Worm (Caenorhabditis elegans): ENCODE data around the gene ncam-1.
A peak's percentile ranks its signal among the peaks of the same experiment; 100 is the strongest.

ncam-1 gene

DNA sequence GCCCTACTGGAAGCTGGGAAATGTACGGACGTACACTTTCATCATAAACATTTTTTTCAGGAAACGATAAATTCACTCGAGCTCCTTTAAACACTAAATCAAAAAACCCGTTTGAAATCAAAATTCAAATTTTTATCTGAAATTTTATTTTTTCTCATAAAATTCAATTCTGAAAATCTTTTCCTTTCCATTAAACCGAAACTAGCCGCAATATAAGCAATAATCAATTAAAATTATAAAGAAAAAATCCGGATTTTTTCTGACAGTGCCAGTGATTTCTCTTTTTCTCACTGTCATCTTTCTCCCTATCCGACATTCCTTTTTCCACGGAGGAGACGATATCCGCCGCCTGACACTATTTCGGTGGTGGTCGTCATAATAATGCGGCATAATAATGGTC, 35.8 kb upstream of the ncam-1 start, which contains the start of gene lpr-7:
Gene lpr-7, plus strand, starts transcription at position 301 of the 400 bp plus-strand sequence.
- TF ChIP-seq hlh-8 (tag; optimal IDR thresholded peaks at IDR 0.05) (no peak), nhr-11 (tag; optimal IDR thresholded peaks at IDR 0.05) (no peak), sox-4 (tag; optimal IDR thresholded peaks at IDR 0.05) (no peak), nfya-1 (tag; optimal IDR thresholded peaks at IDR 0.05) (no peak)

DNA sequence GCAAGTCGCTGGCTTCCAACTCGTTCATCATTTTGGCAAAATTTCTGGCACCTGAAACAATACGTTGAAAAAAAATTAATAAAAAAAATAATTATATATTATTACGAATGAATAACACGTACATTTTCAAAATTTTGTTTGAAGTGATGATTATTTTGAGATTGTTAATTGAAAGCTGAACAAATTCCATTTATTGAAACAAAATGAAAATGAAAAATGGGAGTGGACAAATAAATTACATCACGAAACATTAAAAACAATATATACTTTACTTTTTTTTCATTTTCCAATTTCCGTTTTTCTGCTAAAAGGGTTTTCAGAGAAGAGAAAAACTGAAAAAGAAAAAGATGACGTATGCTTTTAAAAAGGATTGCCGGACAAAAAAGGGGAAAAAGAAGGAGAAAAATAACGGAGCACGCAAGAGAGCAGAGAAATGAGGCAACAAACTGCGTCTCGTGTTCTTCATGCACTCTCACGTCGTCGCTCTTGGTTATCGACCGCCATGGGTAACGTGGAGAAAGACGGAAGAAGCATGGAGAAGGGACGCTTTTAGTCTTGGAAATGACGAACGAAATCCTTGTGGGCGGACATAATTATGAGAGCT, 29.9 kb upstream of the ncam-1 start, which contains the start of gene rund-1:
Gene rund-1, minus strand, starts transcription at position 51 of the 604 bp plus-strand sequence.
- TF ChIP-seq ceh-48 (tag; optimal IDR thresholded peaks at IDR 0.05): peak; percentile 62
- TF ChIP-seq unc-42 (tag; optimal IDR thresholded peaks at IDR 0.05): peak; percentile 48
- peak; percentile 34 for TF ChIP-seq ceh-31 (tag; optimal IDR thresholded peaks at IDR 0.05)
- TF ChIP-seq ceh-18 (tag; optimal IDR thresholded peaks at IDR 0.05): no peak
- no peak for TF ChIP-seq madf-2 (tag; optimal IDR thresholded peaks at IDR 0.05)

DNA sequence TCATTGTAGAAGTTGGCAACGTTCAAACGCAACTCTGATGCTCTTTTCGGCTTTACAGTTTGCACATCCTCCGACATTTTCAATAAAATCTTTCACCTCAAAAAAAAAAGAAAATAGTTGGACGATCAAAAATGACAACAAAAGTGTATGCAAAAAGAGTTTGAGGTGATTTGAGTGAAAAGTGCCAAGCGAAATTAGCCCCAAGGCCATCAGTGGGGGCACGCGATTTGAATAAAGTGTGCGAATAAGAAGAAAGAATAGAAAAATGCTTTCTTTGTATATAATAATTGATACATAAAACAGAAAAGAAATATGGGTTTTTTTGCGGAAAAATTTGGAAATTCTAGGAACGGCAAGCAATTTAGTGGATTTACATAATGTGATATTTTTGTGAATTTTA, 25.6 kb upstream of the ncam-1 start, which contains the start of gene T19D7.5:
Gene T19D7.5, minus strand, starts transcription at position 101 of the 400 bp plus-strand sequence.
- no peak for TF ChIP-seq hlh-30 (tag; optimal IDR thresholded peaks at IDR 0.05; ENCODE audit: insufficient read depth)
- TF ChIP-seq tbx-2 (tag; optimal IDR thresholded peaks at IDR 0.05): no peak
- TF ChIP-seq sox-2 (GFP tag; IDR thresholded peaks at IDR 0.05): no peak
- TF ChIP-seq ceh-31 (tag; optimal IDR thresholded peaks at IDR 0.05): no peak
- TF ChIP-seq C38D4.7 (GFP tag; optimal IDR thresholded peaks at IDR 0.05): no peak
- TF ChIP-seq zip-5 (tag; optimal IDR thresholded peaks at IDR 0.05): no peak
- no peak for TF ChIP-seq C08G9.2 (tag; optimal IDR thresholded peaks at IDR 0.05)
- no peak for TF ChIP-seq ceh-45 (GFP tag; IDR thresholded peaks at IDR 0.05)
- TF ChIP-seq pax-1 (tag; optimal IDR thresholded peaks at IDR 0.05): no peak
- TF ChIP-seq sox-4 (tag; optimal IDR thresholded peaks at IDR 0.05): no peak
- TF ChIP-seq lin-11 (tag; optimal IDR thresholded peaks at IDR 0.05): no peak
- TF ChIP-seq pha-4 (tag; optimal IDR thresholded peaks at IDR 0.05): no peak
- TF ChIP-seq ceh-30 (tag; optimal IDR thresholded peaks at IDR 0.05): no peak
- TF ChIP-seq ceh-48 (tag; optimal IDR thresholded peaks at IDR 0.05): no peak
- TF ChIP-seq eyg-1 (tag; optimal IDR thresholded peaks at IDR 0.05): no peak
- TF ChIP-seq pag-3 (tag; optimal IDR thresholded peaks at IDR 0.05; ENCODE audit: borderline replicate concordance): no peak
- no peak for TF ChIP-seq fax-1 (tag; optimal IDR thresholded peaks at IDR 0.05)
- no peak for TF ChIP-seq fkh-6 (tag; optimal IDR thresholded peaks at IDR 0.05)
- TF ChIP-seq pros-1 (tag; optimal IDR thresholded peaks at IDR 0.05): no peak

DNA sequence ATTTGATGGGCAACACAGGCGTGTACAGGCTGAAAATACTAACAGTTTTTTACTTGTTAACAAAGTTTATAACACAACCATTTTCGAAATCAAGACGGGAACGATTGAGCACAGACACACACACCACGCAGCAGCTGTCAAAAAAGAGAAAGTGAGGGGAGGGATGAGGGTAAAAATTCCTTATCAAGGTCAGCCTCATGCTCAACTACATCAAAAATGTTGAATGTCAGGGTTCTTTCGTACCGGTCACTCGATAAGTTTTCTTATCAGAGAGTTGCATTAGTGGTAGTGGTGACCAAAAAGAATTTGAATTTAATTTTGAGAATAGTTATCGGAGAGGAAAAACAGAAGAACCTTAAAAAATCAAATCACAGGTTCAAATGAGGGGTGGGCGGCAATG, 21.1 kb upstream of the ncam-1 start, which contains the start of gene T19D7.6:
Gene T19D7.6, minus strand, starts transcription at position 198 of the 400 bp plus-strand sequence.
- TF ChIP-seq mec-3 (tag; optimal IDR thresholded peaks at IDR 0.05; ENCODE audit: borderline replicate concordance): no peak
- peak; percentile 21 for TF ChIP-seq elt-2 (tag; optimal IDR thresholded peaks at IDR 0.05)

DNA sequence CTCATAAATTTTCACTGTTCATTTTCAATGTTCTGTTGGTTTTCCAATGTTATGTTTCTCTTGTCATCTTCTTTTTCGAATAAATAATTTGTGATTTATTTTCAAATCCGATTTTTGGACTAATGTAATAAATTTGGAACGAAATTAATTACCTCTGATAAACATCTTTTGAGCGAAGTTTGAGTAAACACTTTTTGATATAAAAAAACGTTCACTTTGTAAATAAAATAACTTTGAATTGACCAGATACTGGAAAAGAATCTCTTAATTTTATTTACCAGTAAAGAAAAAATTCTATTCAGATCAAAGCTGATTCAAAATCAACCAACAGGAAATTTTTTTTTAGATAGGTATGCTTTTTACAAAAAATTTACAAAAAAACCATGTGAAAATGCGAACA, 19.9 kb upstream of the ncam-1 start, which contains the start of gene lgc-32:
Gene lgc-32, plus strand, starts transcription at position 301 of the 400 bp plus-strand sequence.
- TF ChIP-seq syd-9 (tag; optimal IDR thresholded peaks at IDR 0.05): no peak
- no peak for TF ChIP-seq hlh-15 (tag; optimal IDR thresholded peaks at IDR 0.05)
- TF ChIP-seq gmeb-2 (tag; optimal IDR thresholded peaks at IDR 0.05): no peak
- TF ChIP-seq ttx-3 (tag; optimal IDR thresholded peaks at IDR 0.05): no peak
- TF ChIP-seq pat-9 (tag; optimal IDR thresholded peaks at IDR 0.05): no peak
- TF ChIP-seq sdc-2 (tag; optimal IDR thresholded peaks at IDR 0.05): no peak
- no peak for TF ChIP-seq npax-4 (tag; optimal IDR thresholded peaks at IDR 0.05)
- TF ChIP-seq pqm-1 (tag; optimal IDR thresholded peaks at IDR 0.05): no peak
- no peak for TF ChIP-seq ceh-22 (tag; optimal IDR thresholded peaks at IDR 0.05)
- no peak for TF ChIP-seq ceh-9 (tag; optimal IDR thresholded peaks at IDR 0.05)
- no peak for TF ChIP-seq unc-42 (tag; optimal IDR thresholded peaks at IDR 0.05)
- TF ChIP-seq sox-4 (tag; optimal IDR thresholded peaks at IDR 0.05): no peak
- TF ChIP-seq hlh-30 (tag; optimal IDR thresholded peaks at IDR 0.05; ENCODE audit: insufficient read depth): no peak
- no peak for TF ChIP-seq pha-2 (tag; optimal IDR thresholded peaks at IDR 0.05)

All from whole organism, late embryonic.